Worm (Caenorhabditis elegans): ENCODE results near the gene cat-4.

The cat-4 gene

ce11 chrV:10578938-10579337 lies 14.3 kb downstream of the cat-4 start, which contains the start of the genes erh-1 and lpd-9 (continued):
- TF ChIP-seq ceh-27 (GFP tag; optimal IDR thresholded peaks at IDR 0.05) (peak; percentile 7), attf-3 (GFP tag; conservative IDR thresholded peaks at IDR 0.05) (peak; percentile 44; the same call in 1 of the 2 replicates), Y53F4B.3 (GFP tag; IDR thresholded peaks at IDR 0.05) (no peak), efl-1 (GFP tag; optimal IDR thresholded peaks at IDR 0.05) (peak; percentile 2), madf-8 (GFP tag; conservative IDR thresholded peaks at IDR 0.05) (peak; percentile 40; the same call in 1 of the 2 replicates), snpc-1.3 (tag; optimal IDR thresholded peaks at IDR 0.05; ENCODE audit: insufficient read depth) (peak; percentile 57), lin-54 (GFP tag; optimal IDR thresholded peaks at IDR 0.05) (peak; percentile 84), D2030.7 (GFP tag; IDR thresholded peaks at IDR 0.05) (peak; percentile 43; the same call in 1 of the 2 replicates), ZK185.1 (tag; optimal IDR thresholded peaks at IDR 0.05; ENCODE audit: poor library complexity, severe bottlenecking) (peak; percentile 43), tbp1 (GFP tag; optimal IDR thresholded peaks at IDR 0.05) (peak; percentile 52), lin-35 (GFP tag; optimal IDR thresholded peaks at IDR 0.05) (peak in 1 of 3 experiments; percentile 84), dox-1 (GFP tag; IDR thresholded peaks at IDR 0.05) (peak; percentile 83; the same call in 1 of the 2 replicates), F55B11.4 (tag; optimal IDR thresholded peaks at IDR 0.05; ENCODE audit: borderline replicate concordance, insufficient read depth) (no peak), pbrm-1 (GFP tag; IDR thresholded peaks at IDR 0.05) (peak; percentile 72), madf-6 (GFP tag; IDR thresholded peaks at IDR 0.05) (peak; percentile 71), Y56A3A.18 (GFP tag; IDR thresholded peaks at IDR 0.05) (peak; percentile 86), hrde-1 (tag; optimal IDR thresholded peaks at IDR 0.05; ENCODE audit: borderline replicate concordance) (peak; percentile 1), let-607 (tag; optimal IDR thresholded peaks at IDR 0.05) (peak; percentile 38 to 78), gei-17 (GFP tag; optimal IDR thresholded peaks at IDR 0.05) (peak; percentile 23), F22D6.2 (tag; optimal IDR thresholded peaks at IDR 0.05) (peak; percentile 34), mcd-1 (GFP tag; IDR thresholded peaks at IDR 0.05) (peak; percentile 82), repo-1 (tag; optimal IDR thresholded peaks at IDR 0.05) (peak; percentile 70), ekl-4 (GFP tag; IDR thresholded peaks at IDR 0.05) (peak; percentile 84), attf-6 (GFP tag; IDR thresholded peaks at IDR 0.05) (0 out of 2 replicates have a peak, but pooled peaks have one; percentile 38), lsl-1 (GFP tag; optimal IDR thresholded peaks at IDR 0.05) (peak; percentile 60), lir-1 (GFP tag; conservative IDR thresholded peaks at IDR 0.05) (0 out of 2 replicates have a peak, but pooled peaks have one; percentile 54), him-1 (tag; optimal IDR thresholded peaks at IDR 0.05) (no peak), cebp-1 (GFP tag; IDR thresholded peaks at IDR 0.05) (no peak), cebp-1 (tag; optimal IDR thresholded peaks at IDR 0.05) (no peak), K12H6.12 (tag; optimal IDR thresholded peaks at IDR 0.05) (no peak), K11D2.4 (GFP tag; IDR thresholded peaks at IDR 0.05) (peak; percentile 63; the same call in 1 of the 2 replicates), F33H1.4 (GFP tag; IDR thresholded peaks at IDR 0.05) (peak; percentile 56), B0336.3 (GFP tag; IDR thresholded peaks at IDR 0.05) (peak; percentile 81), attf-5 (GFP tag; optimal IDR thresholded peaks at IDR 0.05) (peak; percentile 50), pha-4 (tag; optimal IDR thresholded peaks at IDR 0.05) (no peak), B0261.1 (tag; optimal IDR thresholded peaks at IDR 0.05) (no peak)

- TF ChIP-seq snpc-1.1 (tag; optimal IDR thresholded peaks at IDR 0.05; ENCODE audit: insufficient read depth): no peak
- peak; percentile 56 for TF ChIP-seq nhr-80 (tag; optimal IDR thresholded peaks at IDR 0.05)
Observed at ce11 chrV:10580638-10581037, 16.0 kb downstream of the cat-4 start.

All from whole organism, young adult.